Fruit fly (Drosophila melanogaster) whole organism, embryonic: ENCODE data around the gene dpr3.

ENCODE experiments used
- Awh ChIP-seq: fragments of 200-800 bp; sonication (Bioruptor generic); IDR thresholded peaks from 2 replicates; pipeline ENCODE4, ENCODE4 v1.3.6; 2022; ENCODE audit warnings: missing biosample characterization, missing genetic modification characterization
- CG12942 ChIP-seq: fragments of 200-800 bp; sonication (Bioruptor generic); optimal IDR thresholded peaks from 3 replicates; lab custom pipeline; 2016; ENCODE audit warnings: missing biosample characterization, missing genetic modification characterization
- CG13894 ChIP-seq: fragments of 200-800 bp; sonication (Bioruptor generic); optimal IDR thresholded peaks from 3 replicates; lab custom pipeline; 2018; ENCODE audit warnings: missing biosample characterization, mild to moderate bottlenecking, missing genetic modification characterization, moderate library complexity
- CG17186 ChIP-seq: fragments of 200-800 bp; sonication (Bioruptor generic); optimal IDR thresholded peaks from 3 replicates; lab custom pipeline; 2017; ENCODE audit warnings: missing biosample characterization, missing genetic modification reagents, missing genetic modification characterization
- CG17328 ChIP-seq: fragments of 200-800 bp; sonication (Bioruptor generic); IDR thresholded peaks from 2 replicates; pipeline ENCODE4 v1.3.6; 2022; ENCODE audit warnings: missing biosample characterization, missing genetic modification characterization
- CG17361 ChIP-seq: fragments of 200-800 bp; sonication (Bioruptor generic); IDR thresholded peaks from 3 replicates; pipeline ENCODE4 v1.3.6; 2022; ENCODE audit warnings: missing biosample characterization, missing genetic modification characterization
- CG2129 ChIP-seq: fragments of 200-800 bp; sonication (Bioruptor generic); IDR thresholded peaks from 2 replicates; pipeline ENCODE4 v1.3.6; 2022; ENCODE audit warnings: missing biosample characterization, missing genetic modification characterization; ENCODE audit not compliant: partially characterized antibody
- CG30431 ChIP-seq: fragments of 200-800 bp; sonication (Bioruptor generic); optimal IDR thresholded peaks from 2 replicates; lab custom pipeline; 2017; ENCODE audit warnings: missing biosample characterization, missing genetic modification characterization
- CG31441 ChIP-seq: fragments of 200-800 bp; sonication (Bioruptor generic); IDR thresholded peaks from 2 replicates; pipeline ENCODE4 v1.3.6; 2022; ENCODE audit warnings: missing biosample characterization, missing genetic modification characterization
- CG3163 ChIP-seq: fragments of 200-800 bp; sonication (Bioruptor generic); optimal IDR thresholded peaks from 3 replicates; lab custom pipeline; 2016; ENCODE audit warnings: missing biosample characterization, missing genetic modification characterization
- CG3838 ChIP-seq: fragments of 200-800 bp; sonication (Bioruptor generic); optimal IDR thresholded peaks from 3 replicates; lab custom pipeline; 2016; ENCODE audit warnings: missing biosample characterization, missing genetic modification characterization
- CG3995 ChIP-seq: fragments of 200-800 bp; sonication (Bioruptor generic); optimal IDR thresholded peaks from 3 replicates; lab custom pipeline; 2016; ENCODE audit warnings: missing biosample characterization, missing genetic modification characterization
- CG4854 ChIP-seq: fragments of 200-800 bp; sonication (Bioruptor generic); optimal IDR thresholded peaks from 2 replicates; lab custom pipeline; 2016; ENCODE audit warnings: missing biosample characterization, missing genetic modification characterization, inconsistent platforms
- CG6254 ChIP-seq: fragments of 200-800 bp; sonication (Bioruptor generic); optimal IDR thresholded peaks from 3 replicates; lab custom pipeline; 2017; ENCODE audit warnings: mild to moderate bottlenecking, missing biosample characterization, missing genetic modification reagents, missing genetic modification characterization
- CG6854 ChIP-seq: fragments of 200-800 bp; sonication (Bioruptor generic); optimal IDR thresholded peaks from 3 replicates; lab custom pipeline; 2017; ENCODE audit warnings: missing biosample characterization, mild to moderate bottlenecking, missing genetic modification characterization
- CG7372 ChIP-seq: fragments of 200-800 bp; sonication (Bioruptor generic); IDR thresholded peaks from 2 replicates; pipeline ENCODE4 v1.3.6; 2022; ENCODE audit warnings: missing biosample characterization, missing genetic modification characterization
- CG7963 ChIP-seq: fragments of 200-800 bp; sonication (Bioruptor generic); IDR thresholded peaks from 3 replicates; pipeline ENCODE4 v1.3.6; 2022; ENCODE audit warnings: missing biosample characterization, missing genetic modification characterization; ENCODE audit not compliant: partially characterized antibody
- CG9215 ChIP-seq: fragments of 200-800 bp; sonication (Bioruptor generic); IDR thresholded peaks from 2 replicates; pipeline ENCODE4 v1.3.6; 2022; ENCODE audit warnings: missing biosample characterization, missing genetic modification characterization
- CoRest ChIP-seq: fragments of 200-800 bp; sonication (Bioruptor generic); optimal IDR thresholded peaks from 3 replicates; lab custom pipeline; 2018; ENCODE audit warnings: missing biosample characterization, mild to moderate bottlenecking, missing genetic modification characterization, moderate library complexity
- Deaf1 ChIP-seq: fragments of 200-800 bp; optimal IDR thresholded peaks from 3 replicates; lab custom pipeline; 2019; ENCODE audit warnings: missing biosample characterization, mild to moderate bottlenecking, missing genetic modification characterization, moderate library complexity
- Hey ChIP-seq: fragments of 200-800 bp; sonication (Bioruptor generic); optimal IDR thresholded peaks from 3 replicates; lab custom pipeline; 2018; ENCODE audit warnings: missing biosample characterization, mild to moderate bottlenecking, missing genetic modification characterization
- Hr78 ChIP-seq, 2 experiments: fragments of 200-800 bp in 1 of 2; fragments of >200 bp in 1 of 2; sonication (Bioruptor generic) in 1 of 2; optimal IDR thresholded peaks; 2 replicates each; lab custom pipeline; 2017 to 2019; ENCODE audit warnings: missing biosample characterization in 2 of 2, missing genetic modification characterization in 2 of 2, mild to moderate bottlenecking in 1 of 2, moderate library complexity in 1 of 2
- Med ChIP-seq: fragments of 200-800 bp; sonication (Bioruptor generic); peaks from one replicate; lab custom pipeline; 2016; ENCODE audit warnings: missing biosample characterization, missing genetic modification characterization, mild to moderate bottlenecking, inconsistent platforms, moderate library complexity
- Mes4 ChIP-seq: fragments of 200-800 bp; sonication (Bioruptor generic); optimal IDR thresholded peaks from 2 replicates; lab custom pipeline; 2016; ENCODE audit warnings: missing biosample characterization, missing genetic modification characterization
- Myb ChIP-seq: fragments of 200-800 bp; sonication (Bioruptor generic); optimal IDR thresholded peaks from 2 replicates; lab custom pipeline; 2016; ENCODE audit warnings: missing biosample characterization, missing genetic modification characterization
- NC2α ChIP-seq: fragments of 200-800 bp; sonication (Bioruptor generic); optimal IDR thresholded peaks from 2 replicates; lab custom pipeline; 2016; ENCODE audit warnings: missing biosample characterization, missing genetic modification characterization
- Neu2 ChIP-seq: fragments of 200-800 bp; sonication (Bioruptor generic); optimal IDR thresholded peaks from 3 replicates; lab custom pipeline; 2016; ENCODE audit warnings: missing biosample characterization, missing genetic modification characterization, borderline replicate concordance
- Optix ChIP-seq: fragments of 200-800 bp; sonication (Bioruptor generic); IDR thresholded peaks from 3 replicates; pipeline ENCODE4 v1.3.6; 2022; ENCODE audit warnings: missing biosample characterization, missing genetic modification characterization
- Pdp1 ChIP-seq, 2 experiments: fragments of 200-800 bp; sonication (Bioruptor generic); optimal IDR thresholded peaks; 3 replicates each; lab custom pipeline; 2016; ENCODE audit warnings: missing biosample characterization in 2 of 2, missing genetic modification characterization in 2 of 2, mild to moderate bottlenecking in 1 of 2, moderate library complexity in 1 of 2
- bbx ChIP-seq: fragments of 200-800 bp; sonication (Bioruptor generic); IDR thresholded peaks from 2 replicates; pipeline ENCODE4 v1.3.6; 2022; ENCODE audit warnings: missing biosample characterization, missing genetic modification characterization; ENCODE audit not compliant: partially characterized antibody
- chinmo ChIP-seq: fragments of 200-800 bp; sonication (Bioruptor generic); IDR thresholded peaks from 4 replicates; pipeline ENCODE4 v1.3.6; 2022; ENCODE audit warnings: missing biosample characterization, missing genetic modification characterization; ENCODE audit not compliant: partially characterized antibody
- crol ChIP-seq: fragments of 200-800 bp; sonication (Bioruptor generic); IDR thresholded peaks from 2 replicates; pipeline ENCODE4 v1.3.6; 2022; ENCODE audit warnings: missing biosample characterization, missing genetic modification characterization
- ftz-f1 ChIP-seq: fragments of 200-800 bp; sonication (Bioruptor generic); optimal IDR thresholded peaks from 2 replicates; lab custom pipeline; 2016; ENCODE audit warnings: missing biosample characterization, missing genetic modification characterization
- her ChIP-seq: fragments of 200-800 bp; sonication (Bioruptor generic); optimal IDR thresholded peaks from 2 replicates; lab custom pipeline; 2016; ENCODE audit warnings: missing biosample characterization, missing genetic modification characterization
- kah ChIP-seq: fragments of 200-800 bp; sonication (Bioruptor generic); optimal IDR thresholded peaks from 2 replicates; lab custom pipeline; 2018; ENCODE audit warnings: missing biosample characterization, mild to moderate bottlenecking, missing genetic modification characterization
- kay ChIP-seq: fragments of 200-800 bp; sonication (Bioruptor generic); optimal IDR thresholded peaks from 2 replicates; lab custom pipeline; 2016; ENCODE audit warnings: missing biosample characterization, missing genetic modification characterization
- nom ChIP-seq: fragments of 200-800 bp; sonication (Bioruptor generic); optimal IDR thresholded peaks from 2 replicates; lab custom pipeline; 2017; ENCODE audit warnings: missing biosample characterization, missing genetic modification characterization, mild to moderate bottlenecking, moderate library complexity, missing genetic modification reagents
- otp ChIP-seq: fragments of 200-800 bp; sonication (Bioruptor generic); IDR thresholded peaks from 3 replicates; pipeline ENCODE4, ENCODE4 v1.3.6; 2022; ENCODE audit warnings: missing biosample characterization, missing genetic modification characterization
- pan ChIP-seq, 4 experiments: fragments of >200 bp in 3 of 4; fragments of 200-800 bp in 1 of 4; sonication (Bioruptor generic) in 1 of 4; optimal IDR thresholded peaks in 3 of 4; IDR thresholded peaks in 1 of 4; 2 replicates each; pipeline versions ENCODE4 v1.3.6 to Lab custom; 2017 to 2022; ENCODE audit warnings: missing biosample characterization in 2 of 4, missing genetic modification characterization in 2 of 4, mixed read lengths in 1 of 4
- psq ChIP-seq: fragments of 200-800 bp; sonication (Bioruptor generic); optimal IDR thresholded peaks from 2 replicates; lab custom pipeline; 2017; ENCODE audit warnings: missing biosample characterization, missing genetic modification characterization
- pum ChIP-seq: fragments of 200-800 bp; sonication (Bioruptor generic); optimal IDR thresholded peaks from 2 replicates; lab custom pipeline; 2016; ENCODE audit warnings: missing biosample characterization, missing genetic modification characterization
- ranshi ChIP-seq: fragments of 200-800 bp; sonication (Bioruptor generic); IDR thresholded peaks from 2 replicates; pipeline ENCODE4 v1.3.6; 2022; ENCODE audit warnings: missing biosample characterization, missing genetic modification characterization
- repo ChIP-seq: fragments of 200-800 bp; sonication (Bioruptor generic); optimal IDR thresholded peaks from 2 replicates; lab custom pipeline; 2016; ENCODE audit warnings: missing biosample characterization, missing genetic modification characterization
- salm ChIP-seq: fragments of 200-800 bp; sonication (Bioruptor generic); optimal IDR thresholded peaks from 2 replicates; lab custom pipeline; 2018; ENCODE audit warnings: missing biosample characterization, mild to moderate bottlenecking, missing genetic modification characterization
- seq ChIP-seq: fragments of 200-800 bp; sonication (Bioruptor generic); IDR thresholded peaks from 2 replicates; pipeline ENCODE4 v1.3.6; 2022; ENCODE audit warnings: missing biosample characterization, missing genetic modification characterization
- sob ChIP-seq: fragments of 200-800 bp; sonication (Bioruptor generic); IDR thresholded peaks from 2 replicates; pipeline ENCODE4 v1.3.6; 2022; ENCODE audit warnings: missing biosample characterization, missing genetic modification characterization

The dpr3 gene

dm6 chr2L:2038253-2038955 lies 71.3 kb downstream of the dpr3 start (continued):
- TF ChIP-seq CG7963 (no peak), kay (GFP tag; lab: Kevin White, UChicago) (peak; percentile 65), nom (GFP tag; lab: Kevin White, UChicago) (peak; percentile 10), chinmo (peak; percentile 90; the same call in 2 of the 4 replicates), crol (peak; percentile 92), kah (no peak), Pdp1 (GFP tag; optimal IDR thresholded peaks at IDR 0.05; lab: Kevin White, UChicago) (peak in 1 of 2 experiments; percentile 23), CG17361 (GFP tag; lab: Robert Waterston, UW) (0 out of 3 replicates have a peak, but pooled peaks have one; percentile 19), otp (0 out of 3 replicates have a peak, but pooled peaks have one; percentile 22), seq (GFP tag; lab: Robert Waterston, UW) (0 out of 2 replicates have a peak, but pooled peaks have one; percentile 42)

dm6 chr2L:2037551-2038252 lies 72.0 kb downstream of the dpr3 start:
- TF ChIP-seq repo (GFP tag; lab: Kevin White, UChicago) (no peak), Med (GFP tag; lab: Kevin White, UChicago) (peak; percentile 90), Hr78 (GFP tag; optimal IDR thresholded peaks at IDR 0.05; lab: Kevin White, UChicago) (peak in 1 of 2 experiments; percentile 89), pan (optimal IDR thresholded peaks at IDR 0.05; lab: Kevin White, UChicago) (no peak), pan (GFP tag; optimal IDR thresholded peaks at IDR 0.05 in 1 of 2, IDR thresholded peaks at IDR 0.05 in 1 of 2) (no peak), CG4854 (GFP tag; lab: Kevin White, UChicago) (peak; percentile 98), CG3838 (no peak), ftz-f1 (GFP tag; lab: Kevin White, UChicago) (peak; percentile 22), Awh (GFP tag; lab: Robert Waterston, UW) (no peak), pum (GFP tag; lab: Kevin White, UChicago) (no peak), CG9215 (GFP tag; lab: Robert Waterston, UW) (no peak), bbx (GFP tag; lab: Robert Waterston, UW) (peak; percentile 90), NC2α (GFP tag; lab: Kevin White, UChicago) (no peak), ranshi (GFP tag; lab: Robert Waterston, UW) (no peak), CG30431 (no peak), Mes4 (GFP tag; lab: Kevin White, UChicago) (no peak), CG31441 (GFP tag; lab: Robert Waterston, UW) (no peak), Deaf1 (tag; lab: Kevin White, UChicago) (no peak), seq (GFP tag; lab: Robert Waterston, UW) (no peak), sob (0 out of 2 replicates have a peak, but pooled peaks have one; percentile 27), CG7372 (GFP tag; lab: Robert Waterston, UW) (no peak), CG3995 (GFP tag; lab: Kevin White, UChicago) (no peak), Myb (peak; percentile 74), psq (no peak), CG13894 (tag; lab: Kevin White, UChicago) (peak; percentile 46), CG12942 (GFP tag; lab: Kevin White, UChicago) (no peak), CG17328 (GFP tag; lab: Robert Waterston, UW) (0 out of 2 replicates have a peak, but pooled peaks have one; percentile 8), CG17186 (GFP tag; lab: Kevin White, UChicago) (peak; percentile 89), Optix (GFP tag; lab: Robert Waterston, UW) (no peak), crol (no peak), CG6854 (GFP tag; lab: Kevin White, UChicago) (no peak), Neu2 (no peak), CoRest (tag; lab: Kevin White, UChicago) (peak; percentile 40), CG17361 (GFP tag; lab: Robert Waterston, UW) (0 out of 3 replicates have a peak, but pooled peaks have one; percentile 28), her (peak; percentile 29), CG6254 (GFP tag; lab: Kevin White, UChicago) (no peak), salm (tag; lab: Kevin White, UChicago) (no peak), CG3163 (GFP tag; lab: Kevin White, UChicago) (peak; percentile 29), CG2129 (GFP tag; lab: Robert Waterston, UW) (peak; percentile 88), Hey (tag; lab: Kevin White, UChicago) (no peak)
